Worm (Caenorhabditis elegans) whole organism, L1 larva: ENCODE measurements around the gene mars-1.

Source experiments
- C04F5.9 ChIP-seq: sonication (generic microtip); optimal IDR thresholded peaks from 2 replicates; lab custom pipeline; 2016; ENCODE audit warnings: missing genetic modification characterization, missing compliant biosample characterization
- C16A3.4 ChIP-seq: fragments of 150-350 bp; optimal IDR thresholded peaks from 2 replicates; lab custom pipeline; 2014; ENCODE audit warnings: missing biosample characterization, missing genetic modification characterization
- C34B4.2 ChIP-seq: sonication (generic microtip); optimal IDR thresholded peaks from 2 replicates; lab custom pipeline; 2017; ENCODE audit warnings: mild to moderate bottlenecking, missing genetic modification characterization, missing compliant biosample characterization
- F16B12.6 ChIP-seq: fragments of 150-350 bp; optimal IDR thresholded peaks from 2 replicates; lab custom pipeline; 2014; ENCODE audit warnings: missing biosample characterization, missing genetic modification characterization
- Y116A8C.19 ChIP-seq: sonication (generic microtip); optimal IDR thresholded peaks from 2 replicates; lab custom pipeline; 2016; ENCODE audit warnings: missing compliant biosample characterization, missing genetic modification characterization, borderline replicate concordance
- aly-2 ChIP-seq: fragments of 150-350 bp; optimal IDR thresholded peaks from 2 replicates; lab custom pipeline; 2014; ENCODE audit warnings: missing biosample characterization, missing genetic modification characterization
- ceh-8 ChIP-seq: fragments of 200-800 bp; sonication (Bioruptor generic); optimal IDR thresholded peaks from 2 replicates; lab custom pipeline; 2018; ENCODE audit warnings: mild to moderate bottlenecking, missing genetic modification characterization, moderate library complexity, missing compliant biosample characterization
- ces-1 ChIP-seq: fragments of 150-350 bp; optimal IDR thresholded peaks from 2 replicates; lab custom pipeline; 2014; ENCODE audit warnings: missing biosample characterization, missing genetic modification reagents, missing genetic modification characterization
- efl-3 ChIP-seq: fragments of 200-800 bp; sonication (Bioruptor generic); optimal IDR thresholded peaks from 2 replicates; lab custom pipeline; 2018; ENCODE audit warnings: mild to moderate bottlenecking, missing genetic modification characterization, missing compliant biosample characterization
- egl-13 ChIP-seq: sonication (generic microtip); optimal IDR thresholded peaks from 2 replicates; lab custom pipeline; 2016; ENCODE audit warnings: missing genotype, missing genetic modification reagents, missing genetic modification characterization, missing compliant biosample characterization
- egl-27 ChIP-seq, 2 experiments: fragments of 150-350 bp in 1 of 2; sonication (generic microtip); optimal IDR thresholded peaks; 3 replicates each; lab custom pipeline; 2017 to 2018; ENCODE audit warnings: missing biosample characterization in 2 of 2, missing genetic modification characterization in 2 of 2, missing genetic modification reagents in 2 of 2
- fkh-4 ChIP-seq: sonication (generic microtip); optimal IDR thresholded peaks from 2 replicates; lab custom pipeline; 2016; ENCODE audit warnings: missing compliant biosample characterization, missing genetic modification characterization, borderline replicate concordance
- irx-1 ChIP-seq: sonication (generic microtip); optimal IDR thresholded peaks from 2 replicates; lab custom pipeline; 2016; ENCODE audit warnings: missing genetic modification characterization, missing compliant biosample characterization
- isw-1 ChIP-seq: fragments of 200-800 bp; sonication (Bioruptor generic); IDR thresholded peaks from 2 replicates; pipeline ENCODE4 v1.3.6; 2022; ENCODE audit warnings: missing genetic modification characterization, missing compliant biosample characterization
- lin-13 ChIP-seq: fragments of 150-350 bp; optimal IDR thresholded peaks from 2 replicates; lab custom pipeline; 2014; ENCODE audit warnings: missing biosample characterization, missing genetic modification reagents, missing genetic modification characterization
- lin-14 ChIP-seq: fragments of 200-800 bp; sonication (Bioruptor generic); optimal IDR thresholded peaks from 2 replicates; lab custom pipeline; 2018; ENCODE audit warnings: mild to moderate bottlenecking, missing genetic modification characterization, moderate library complexity, missing compliant biosample characterization
- lin-15B ChIP-seq: fragments of 150-350 bp; sonication (generic microtip); optimal IDR thresholded peaks from 3 replicates; lab custom pipeline; 2014; ENCODE audit warnings: missing biosample characterization, missing genetic modification characterization
- lin-35 ChIP-seq, 2 experiments: fragments of 150-350 bp; optimal IDR thresholded peaks; 2 replicates each; lab custom pipeline; 2014; ENCODE audit warnings: missing biosample characterization in 2 of 2, missing genetic modification characterization in 2 of 2, missing genetic modification reagents in 2 of 2
- lin-39 ChIP-seq: fragments of 150-350 bp; optimal IDR thresholded peaks from 2 replicates; lab custom pipeline; 2014; ENCODE audit warnings: missing biosample characterization, missing genetic modification reagents, missing genetic modification characterization
- lir-3 ChIP-seq: sonication (generic microtip); optimal IDR thresholded peaks from 2 replicates; lab custom pipeline; 2016; ENCODE audit warnings: mild to moderate bottlenecking, missing genetic modification characterization, moderate library complexity, missing compliant biosample characterization; ENCODE audit not compliant: poor library complexity
- mab-9 ChIP-seq: fragments of 200-800 bp; sonication (Bioruptor generic); IDR thresholded peaks from 2 replicates; pipeline ENCODE4 v1.3.6; 2022; ENCODE audit warnings: missing genetic modification reagents, missing genetic modification characterization, missing compliant biosample characterization
- mdl-1 ChIP-seq, 2 experiments: fragments of 150-350 bp; optimal IDR thresholded peaks; 2 replicates each; lab custom pipeline; 2014 to 2017; ENCODE audit warnings: missing biosample characterization in 2 of 2, missing genetic modification characterization in 2 of 2, inconsistent platforms in 1 of 2
- nhr-11 ChIP-seq: fragments of 150-350 bp; optimal IDR thresholded peaks from 2 replicates; lab custom pipeline; 2014; ENCODE audit warnings: missing biosample characterization, missing genetic modification characterization
- nhr-12 ChIP-seq: sonication (generic microtip); optimal IDR thresholded peaks from 2 replicates; lab custom pipeline; 2017; ENCODE audit warnings: missing biosample characterization, missing genetic modification characterization
- nhr-19 ChIP-seq: fragments of 200-800 bp; sonication (Bioruptor generic); conservative IDR thresholded peaks from 2 replicates; pipeline ENCODE4 v1.3.6; 2022; ENCODE audit warnings: missing genetic modification characterization, missing compliant biosample characterization
- nhr-20 ChIP-seq: sonication (generic microtip); optimal IDR thresholded peaks from 2 replicates; lab custom pipeline; 2016; ENCODE audit warnings: mild to moderate bottlenecking, missing genetic modification characterization, missing compliant biosample characterization
- nhr-237 ChIP-seq: fragments of 150-350 bp; optimal IDR thresholded peaks from 2 replicates; lab custom pipeline; 2014; ENCODE audit warnings: missing biosample characterization, missing genetic modification characterization
- nhr-28 ChIP-seq: fragments of 150-350 bp; optimal IDR thresholded peaks from 2 replicates; lab custom pipeline; 2014; ENCODE audit warnings: missing biosample characterization, missing genetic modification characterization
- nhr-71 ChIP-seq: sonication (generic microtip); optimal IDR thresholded peaks from 2 replicates; lab custom pipeline; 2016; ENCODE audit warnings: mild to moderate bottlenecking, missing genetic modification characterization, moderate library complexity, missing compliant biosample characterization
- nhr-84 ChIP-seq: sonication (generic microtip); optimal IDR thresholded peaks from 2 replicates; lab custom pipeline; 2017; ENCODE audit warnings: missing biosample characterization, missing genetic modification characterization
- nhr-90 ChIP-seq: sonication (generic microtip); optimal IDR thresholded peaks from 2 replicates; lab custom pipeline; 2016; ENCODE audit warnings: mild to moderate bottlenecking, missing genetic modification characterization, missing compliant biosample characterization; ENCODE audit not compliant: poor library complexity
- pqm-1 ChIP-seq: sonication (generic microtip); optimal IDR thresholded peaks from 3 replicates; lab custom pipeline; 2017; ENCODE audit warnings: missing biosample characterization, missing genetic modification characterization
- rnt-1 ChIP-seq: sonication (generic microtip); optimal IDR thresholded peaks from 2 replicates; lab custom pipeline; 2016; ENCODE audit warnings: mild to moderate bottlenecking, missing genetic modification characterization, moderate library complexity, missing compliant biosample characterization
- skn-1 ChIP-seq: fragments of 150-350 bp; optimal IDR thresholded peaks from 2 replicates; lab custom pipeline; 2014; ENCODE audit warnings: missing biosample characterization, missing genetic modification characterization
- snpc-4 ChIP-seq: fragments of 150-350 bp; optimal IDR thresholded peaks from 2 replicates; lab custom pipeline; 2014; ENCODE audit warnings: missing biosample characterization, missing genetic modification characterization
- snu-23 ChIP-seq: sonication (generic microtip); optimal IDR thresholded peaks from 2 replicates; lab custom pipeline; 2016; ENCODE audit warnings: missing genetic modification characterization, missing compliant biosample characterization
- sup-37 ChIP-seq: fragments of 200-800 bp; sonication (Bioruptor generic); optimal IDR thresholded peaks from 2 replicates; lab custom pipeline; 2018; ENCODE audit warnings: mild to moderate bottlenecking, missing genetic modification characterization, missing compliant biosample characterization
- swsn-7 ChIP-seq: sonication (generic microtip); optimal IDR thresholded peaks from 2 replicates; lab custom pipeline; 2016; ENCODE audit warnings: missing genetic modification characterization, missing compliant biosample characterization
- unc-62 ChIP-seq: fragments of 150-350 bp; optimal IDR thresholded peaks from 2 replicates; lab custom pipeline; 2014; ENCODE audit warnings: missing biosample characterization, missing genetic modification reagents, missing genetic modification characterization
- unc-86 ChIP-seq: sonication (generic microtip); optimal IDR thresholded peaks from 2 replicates; lab custom pipeline; 2016; ENCODE audit warnings: missing genetic modification characterization, missing compliant biosample characterization
- unc-98 ChIP-seq: fragments of 200-800 bp; sonication (Bioruptor generic); IDR thresholded peaks from 2 replicates; pipeline ENCODE4 v1.3.6; 2022; ENCODE audit warnings: missing genetic modification characterization, missing compliant biosample characterization
- vab-15 ChIP-seq: sonication (generic microtip); optimal IDR thresholded peaks from 2 replicates; lab custom pipeline; 2017; ENCODE audit warnings: missing genotype, mild to moderate bottlenecking, missing genetic modification characterization, missing compliant biosample characterization

The mars-1 gene

DNA sequence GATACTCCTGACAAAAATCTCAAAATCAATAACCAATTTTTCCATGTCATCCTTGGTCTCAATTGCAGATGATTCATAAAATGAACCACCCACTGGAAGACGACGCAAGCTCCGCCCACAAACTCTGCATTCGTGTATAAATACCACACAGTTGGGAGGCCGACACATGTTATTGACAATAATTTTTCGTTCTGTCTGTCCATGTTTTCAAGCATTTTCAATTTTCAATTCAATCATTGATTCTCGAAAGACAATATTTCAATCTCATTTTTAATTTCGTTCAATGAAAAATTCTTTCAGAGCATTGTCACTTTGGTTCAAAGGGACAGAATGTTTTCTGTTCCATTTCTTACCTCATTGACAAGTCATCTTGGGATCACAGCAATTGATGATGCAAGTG, 40.8 kb upstream of the mars-1 start, which contains the start of gene inx-9:
inx-9 (plus strand) TSS at position 301 of the 400 bp plus-strand sequence.
- TF ChIP-seq swsn-7 (tag; lab: Kevin White, UChicago) (no peak), Y116A8C.19 (tag; lab: Kevin White, UChicago) (no peak), nhr-237 (tag; lab: Kevin White, UChicago) (no peak), unc-98 (GFP tag; lab: Robert Waterston, UW) (no peak), nhr-12 (tag; lab: Kevin White, UChicago) (no peak), lin-14 (GFP tag; lab: Kevin White, UChicago) (no peak), F16B12.6 (tag; lab: Kevin White, UChicago) (no peak), skn-1 (no peak), rnt-1 (no peak), fkh-4 (tag; lab: Kevin White, UChicago) (no peak), lin-35 (GFP tag; optimal IDR thresholded peaks at IDR 0.05; lab: Kevin White, UChicago) (no peak), nhr-90 (no peak), nhr-20 (tag; lab: Kevin White, UChicago) (no peak)

DNA sequence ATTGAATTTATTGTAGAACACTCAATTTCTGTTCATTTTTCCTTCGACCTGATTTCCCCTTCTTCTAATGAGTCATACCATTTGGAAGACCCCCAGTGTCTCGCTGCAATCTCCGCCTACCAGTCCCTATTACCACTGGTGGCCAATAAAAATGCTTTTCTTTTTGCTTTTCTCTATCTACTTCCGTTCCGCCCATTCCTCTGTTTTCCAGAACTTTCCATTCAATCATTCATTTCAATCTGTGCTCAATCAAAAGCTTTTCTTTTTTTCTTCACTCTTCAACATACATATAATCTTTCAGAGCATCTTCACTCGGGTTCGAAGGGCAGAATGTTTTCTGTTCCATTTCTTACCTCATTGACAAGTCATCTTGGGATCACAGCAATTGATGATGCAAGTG, 38.3 kb upstream of the mars-1 start, which contains the start of gene inx-8:
inx-8 (plus strand) TSS at position 301 of the 400 bp plus-strand sequence.
- no peak for TF ChIP-seq lin-39 (tag; lab: Kevin White, UChicago)
- no peak for TF ChIP-seq vab-15 (tag; lab: Kevin White, UChicago)
- no peak for TF ChIP-seq nhr-28 (tag; lab: Kevin White, UChicago)
- no peak for TF ChIP-seq nhr-11
- TF ChIP-seq lin-15B, result no peak
- TF ChIP-seq nhr-84 (tag; lab: Kevin White, UChicago), result no peak
- TF ChIP-seq lin-13 (GFP tag; lab: Kevin White, UChicago), result no peak
- no peak for TF ChIP-seq ces-1 (GFP tag; lab: Kevin White, UChicago)
- TF ChIP-seq snpc-4 (tag; lab: Kevin White, UChicago), result no peak
- TF ChIP-seq egl-13 (tag; lab: Kevin White, UChicago), result no peak
- no peak for TF ChIP-seq unc-62 (GFP tag; lab: Kevin White, UChicago)
- no peak for TF ChIP-seq lin-14 (GFP tag; lab: Kevin White, UChicago)
- no peak for TF ChIP-seq C34B4.2 (tag; lab: Kevin White, UChicago)
- no peak for TF ChIP-seq F16B12.6 (tag; lab: Kevin White, UChicago)
- TF ChIP-seq C04F5.9 (tag; lab: Kevin White, UChicago), result no peak

DNA sequence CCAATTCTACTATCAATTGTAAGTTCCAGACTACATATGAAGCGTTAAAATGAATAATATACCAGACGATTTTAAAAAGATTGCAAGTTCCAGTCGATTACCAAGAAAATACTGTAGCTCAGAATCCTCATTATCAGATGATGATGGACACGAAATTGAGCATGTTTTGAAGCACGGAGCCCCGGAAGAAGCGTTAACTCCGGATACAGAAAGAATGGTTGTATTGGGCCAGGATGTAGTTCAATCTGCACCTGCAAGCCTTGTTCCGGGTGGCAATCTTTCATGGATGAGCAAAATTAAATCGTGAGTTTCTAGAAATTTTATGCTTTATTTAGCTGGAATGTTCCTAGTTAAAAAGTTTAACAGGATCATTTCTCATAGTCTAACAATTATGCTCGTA, 32.7 kb upstream of the mars-1 start, which contains the start of gene atg-4.2:
atg-4.2 (plus strand) TSS at position 24 of the 400 bp plus-strand sequence.
- TF ChIP-seq lin-14 (GFP tag; lab: Kevin White, UChicago), result no peak
- TF ChIP-seq snu-23 (GFP tag; lab: Kevin White, UChicago), result no peak
- TF ChIP-seq nhr-19 (GFP tag; lab: Robert Waterston, UW), result no peak
- TF ChIP-seq egl-27 (tag; optimal IDR thresholded peaks at IDR 0.05; lab: Kevin White, UChicago), result no peak
- TF ChIP-seq nhr-71 (tag; lab: Kevin White, UChicago), result no peak
- TF ChIP-seq lin-13 (GFP tag; lab: Kevin White, UChicago), result no peak
- no peak for TF ChIP-seq nhr-90
- TF ChIP-seq skn-1, result no peak
- no peak for TF ChIP-seq sup-37 (GFP tag; lab: Kevin White, UChicago)
- no peak for TF ChIP-seq nhr-11
- TF ChIP-seq unc-98 (GFP tag; lab: Robert Waterston, UW), result no peak
- TF ChIP-seq isw-1 (GFP tag; lab: Robert Waterston, UW), result no peak
- TF ChIP-seq ceh-8, result no peak
- TF ChIP-seq vab-15 (tag; lab: Kevin White, UChicago), result no peak

DNA sequence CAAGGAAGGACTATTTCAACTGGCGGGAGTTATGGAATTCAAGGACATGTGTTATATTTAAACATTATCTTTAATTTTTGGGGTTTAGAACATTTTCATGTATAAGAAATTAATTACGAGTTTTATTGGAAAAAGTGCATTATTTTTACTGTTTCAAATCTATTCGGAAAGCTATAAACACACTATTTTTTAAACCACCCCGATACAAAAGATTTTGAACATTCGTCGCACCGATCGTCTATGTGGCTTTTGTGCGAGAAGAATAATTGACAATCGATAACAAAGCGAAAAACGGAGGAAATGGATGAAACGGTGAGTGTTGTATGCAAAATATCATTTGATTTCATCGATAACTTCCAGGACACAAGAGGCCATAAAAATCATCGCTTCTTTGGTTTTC, 29.7 kb upstream of the mars-1 start, which contains the start of gene ZK809.9:
ZK809.9 (plus strand) TSS at position 301 of the 400 bp plus-strand sequence.
- no peak for TF ChIP-seq nhr-19 (GFP tag; lab: Robert Waterston, UW)
- TF ChIP-seq lin-15B, result no peak
- no peak for TF ChIP-seq snu-23 (GFP tag; lab: Kevin White, UChicago)
- no peak for TF ChIP-seq lin-39 (tag; lab: Kevin White, UChicago)
- TF ChIP-seq skn-1, result no peak
- no peak for TF ChIP-seq irx-1 (tag; lab: Kevin White, UChicago)
- TF ChIP-seq snpc-4 (tag; lab: Kevin White, UChicago), result no peak
- TF ChIP-seq lir-3, result no peak
- TF ChIP-seq efl-3 (GFP tag; lab: Kevin White, UChicago), result no peak
- TF ChIP-seq swsn-7 (tag; lab: Kevin White, UChicago), result no peak
- no peak for TF ChIP-seq unc-86 (tag; lab: Kevin White, UChicago)
- no peak for TF ChIP-seq lin-14 (GFP tag; lab: Kevin White, UChicago)
- no peak for TF ChIP-seq aly-2 (tag; lab: Kevin White, UChicago)
- no peak for TF ChIP-seq pqm-1 (tag; lab: Kevin White, UChicago)
- no peak for TF ChIP-seq mdl-1 (tag; optimal IDR thresholded peaks at IDR 0.05; lab: Kevin White, UChicago)
- TF ChIP-seq nhr-12 (tag; lab: Kevin White, UChicago), result no peak
- TF ChIP-seq mab-9, result no peak
- TF ChIP-seq nhr-20 (tag; lab: Kevin White, UChicago), result no peak
- TF ChIP-seq C16A3.4, result no peak
